Worm (Caenorhabditis elegans): ENCODE data around the gene Y11D7A.8.

DNA sequence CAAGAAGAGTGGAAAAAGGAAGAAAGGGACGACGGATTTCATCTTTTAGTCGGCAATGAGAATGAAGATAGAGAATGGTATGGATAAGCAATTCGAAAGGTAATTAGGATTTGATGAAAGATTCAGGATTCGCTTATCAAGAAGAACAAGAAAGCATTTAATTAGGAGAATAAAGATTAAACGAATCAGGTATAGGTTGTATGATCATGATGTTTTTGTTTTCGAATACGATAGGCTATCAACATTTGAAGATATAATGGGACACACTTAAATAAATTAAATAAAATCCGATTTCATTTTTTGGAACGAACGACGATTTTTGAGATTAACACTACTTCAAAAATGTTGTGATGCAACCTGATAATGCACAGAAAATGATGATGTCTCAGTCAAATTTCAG is 5.8 kb upstream of the Y11D7A.8 start, which contains the start of gene Y11D7A.5:
- TF ChIP-seq nhr-6 (tag; optimal IDR thresholded peaks at IDR 0.05) = no peak
- no peak for TF ChIP-seq snpc-4 (tag; optimal IDR thresholded peaks at IDR 0.05)
- no peak for TF ChIP-seq egl-27 (tag; optimal IDR thresholded peaks at IDR 0.05)
- no peak for TF ChIP-seq ceh-82 (tag; optimal IDR thresholded peaks at IDR 0.05)
- no peak for TF ChIP-seq zag-1 (tag; optimal IDR thresholded peaks at IDR 0.05)
- TF ChIP-seq blmp-1 (tag; optimal IDR thresholded peaks at IDR 0.05; ENCODE audit: insufficient read depth) = no peak
- TF ChIP-seq ama-1 (optimal IDR thresholded peaks at IDR 0.05) = no peak
- no peak for TF ChIP-seq skn-1 (tag; optimal IDR thresholded peaks at IDR 0.05)
- TF ChIP-seq aly-2 (tag; optimal IDR thresholded peaks at IDR 0.05) = no peak
- TF ChIP-seq nhr-77 (tag; optimal IDR thresholded peaks at IDR 0.05) = no peak
